Fruit fly (Drosophila melanogaster): ENCODE measurements around the gene pHCl-2.

The pHCl-2 gene

DNA sequence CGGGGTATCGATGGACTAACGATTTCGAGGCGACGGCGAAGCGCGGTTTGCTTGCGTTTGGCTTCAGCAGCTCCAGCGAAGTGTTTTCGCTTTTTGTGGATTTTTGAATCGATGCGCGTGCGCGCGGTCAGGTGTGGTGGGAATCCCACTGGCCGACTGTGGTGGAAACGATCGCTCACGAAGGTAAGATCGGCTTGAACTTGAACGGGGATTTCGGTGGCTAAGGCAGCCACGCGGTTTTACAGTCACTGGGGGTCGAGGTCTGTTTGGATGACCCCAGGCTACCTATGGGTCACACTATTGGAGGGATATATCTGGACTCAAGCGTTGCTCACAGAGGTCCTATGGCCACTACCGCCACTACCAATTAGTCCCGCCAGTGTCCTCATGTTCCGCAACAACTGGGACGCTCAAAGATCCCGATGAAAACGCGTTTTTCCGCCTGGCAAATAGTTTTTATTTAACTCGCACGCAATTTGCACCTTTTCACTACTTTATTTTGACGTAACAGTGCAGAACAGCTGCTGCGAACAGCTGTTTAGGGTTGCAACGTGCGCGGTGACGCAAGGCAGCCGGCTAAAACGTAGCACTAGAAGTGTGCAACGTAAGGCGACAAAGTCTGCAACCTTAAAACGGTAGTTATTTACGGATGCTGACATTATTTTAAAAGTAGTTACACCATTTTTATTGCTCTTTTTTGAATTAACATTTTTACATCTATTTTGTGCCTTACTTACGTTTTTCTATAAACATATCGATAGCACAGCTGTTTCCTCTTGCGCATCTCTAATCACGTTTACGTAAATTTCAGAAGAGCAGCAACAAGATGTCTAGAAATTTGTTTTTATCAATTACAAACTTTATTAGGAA is 52.9 kb downstream of the pHCl-2 start, which contains the start of the genes qless and mRpL32 (continued):
- TF ChIP-seq lz (GFP tag; optimal IDR thresholded peaks at IDR 0.05) (peak; percentile 65), CG11902 (GFP tag; optimal IDR thresholded peaks at IDR 0.05) (peak; percentile 21), spab (GFP tag; optimal IDR thresholded peaks at IDR 0.05) (no peak), CG8632 (GFP tag; optimal IDR thresholded peaks at IDR 0.05) (no peak), CG3919 (GFP tag; optimal IDR thresholded peaks at IDR 0.05) (no peak), ss (GFP tag; optimal IDR thresholded peaks at IDR 0.05) (no peak), svp (GFP tag) (no peak), CG7368 (GFP tag; optimal IDR thresholded peaks at IDR 0.05) (no peak), Eip75B (GFP tag; optimal IDR thresholded peaks at IDR 0.05) (no peak), CG9139 (GFP tag; optimal IDR thresholded peaks at IDR 0.05) (no peak), CG6808 (GFP tag; optimal IDR thresholded peaks at IDR 0.05) (no peak), acj6 (GFP tag; optimal IDR thresholded peaks at IDR 0.05) (no peak), CG8119 (GFP tag; IDR thresholded peaks at IDR 0.05) (no peak), CG3032 (tag; optimal IDR thresholded peaks at IDR 0.05) (peak; percentile 74), Hr39 (GFP tag; optimal IDR thresholded peaks at IDR 0.05) (peak; percentile 54), Sox15 (GFP tag; optimal IDR thresholded peaks at IDR 0.05) (no peak), Smox (GFP tag; optimal IDR thresholded peaks at IDR 0.05) (no peak), CG6276 (GFP tag; optimal IDR thresholded peaks at IDR 0.05) (no peak), Sox102F (GFP tag; optimal IDR thresholded peaks at IDR 0.05) (no peak), CG10631 (GFP tag; optimal IDR thresholded peaks at IDR 0.05) (peak; percentile 61), fkh (GFP tag; optimal IDR thresholded peaks at IDR 0.05) (no peak), CG16779 (tag; optimal IDR thresholded peaks at IDR 0.05) (no peak)

DNA sequence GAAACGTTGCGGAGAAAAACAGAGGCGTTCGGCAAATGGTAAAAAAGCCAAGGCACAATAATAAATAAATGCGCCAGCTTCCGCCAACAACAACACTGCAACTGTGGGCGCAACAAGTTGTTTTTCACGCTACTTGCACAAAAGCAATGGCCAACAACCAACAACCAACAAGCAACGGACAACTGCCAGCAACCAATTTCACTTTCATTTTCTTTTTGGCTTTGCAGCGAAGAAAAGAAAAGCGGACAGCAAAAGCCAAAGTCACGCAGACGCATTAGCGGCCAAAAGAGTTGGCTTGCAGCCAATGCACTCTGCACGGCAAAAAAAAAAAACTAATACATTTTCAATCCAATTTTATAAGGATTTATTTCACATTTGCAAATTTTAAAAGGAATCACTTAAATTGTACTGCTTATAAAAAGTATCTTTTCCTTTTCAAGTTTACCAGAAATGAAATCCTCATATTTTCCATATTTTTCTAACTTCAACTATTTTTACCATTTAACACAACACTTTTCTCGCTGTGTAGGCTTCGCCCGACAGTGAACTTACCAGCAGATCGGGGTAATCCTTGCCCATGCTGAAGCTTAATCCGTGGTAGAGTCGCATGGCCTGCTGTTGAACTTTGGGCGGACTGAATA is 53.9 kb downstream of the pHCl-2 start:
- TF ChIP-seq CG32006 (GFP tag; optimal IDR thresholded peaks at IDR 0.05), result peak; percentile 88
- no peak for TF ChIP-seq lz (GFP tag; optimal IDR thresholded peaks at IDR 0.05)
- no peak for TF ChIP-seq CG3919 (GFP tag; optimal IDR thresholded peaks at IDR 0.05)
- TF ChIP-seq Eip75B (GFP tag; optimal IDR thresholded peaks at IDR 0.05), result no peak
- TF ChIP-seq CG8632 (GFP tag; optimal IDR thresholded peaks at IDR 0.05), result no peak
- no peak for TF ChIP-seq Smox (GFP tag; optimal IDR thresholded peaks at IDR 0.05)
- no peak for TF ChIP-seq CG8319 (GFP tag; optimal IDR thresholded peaks at IDR 0.05)
- no peak for TF ChIP-seq CG6854 (GFP tag; optimal IDR thresholded peaks at IDR 0.05)
- no peak for TF ChIP-seq fd59A (GFP tag; optimal IDR thresholded peaks at IDR 0.05)
- peak; percentile 84 for TF ChIP-seq CG6276 (GFP tag; optimal IDR thresholded peaks at IDR 0.05)
- no peak for TF ChIP-seq CG11762 (GFP tag; optimal IDR thresholded peaks at IDR 0.05; ENCODE audit: insufficient read depth)
- peak; percentile 80 for TF ChIP-seq eg (GFP tag; IDR thresholded peaks at IDR 0.05)
- TF ChIP-seq Hr38 (GFP tag; optimal IDR thresholded peaks at IDR 0.05), result no peak
- TF ChIP-seq salr (GFP tag; optimal IDR thresholded peaks at IDR 0.05), result peak in 1 of 2 experiments; percentile 47
- TF ChIP-seq esn (GFP tag; optimal IDR thresholded peaks at IDR 0.05), result peak; percentile 5
- TF ChIP-seq CG1621 (tag; optimal IDR thresholded peaks at IDR 0.05), result no peak
- peak; percentile 1 for TF ChIP-seq Blimp-1 (GFP tag; optimal IDR thresholded peaks at IDR 0.05)
- no peak for TF ChIP-seq CG31627 (GFP tag; optimal IDR thresholded peaks at IDR 0.05)
- TF ChIP-seq OdsH (GFP tag; optimal IDR thresholded peaks at IDR 0.05), result peak; percentile 44
- TF ChIP-seq svp (GFP tag), result no peak
- peak; percentile 92 for TF ChIP-seq CG15336 (GFP tag; IDR thresholded peaks at IDR 0.05)
- no peak for TF ChIP-seq Sox15 (GFP tag; optimal IDR thresholded peaks at IDR 0.05)
- no peak for TF ChIP-seq CG9139 (GFP tag; optimal IDR thresholded peaks at IDR 0.05)
- no peak for TF ChIP-seq Eip93F (GFP tag; optimal IDR thresholded peaks at IDR 0.05)
- TF ChIP-seq Met (GFP tag; optimal IDR thresholded peaks at IDR 0.05), result no peak
- TF ChIP-seq dsx (GFP tag; optimal IDR thresholded peaks at IDR 0.05; ENCODE audit: poor library complexity, severe bottlenecking), result no peak
- TF ChIP-seq CG10669 (GFP tag; optimal IDR thresholded peaks at IDR 0.05), result no peak
- peak; percentile 85 for TF ChIP-seq Eip78C (GFP tag)
- TF ChIP-seq achi (GFP tag; optimal IDR thresholded peaks at IDR 0.05), result no peak
- no peak for TF ChIP-seq CG11902 (GFP tag; optimal IDR thresholded peaks at IDR 0.05)
- TF ChIP-seq dac (GFP tag; optimal IDR thresholded peaks at IDR 0.05), result peak; percentile 16
- TF ChIP-seq Hr4 (GFP tag; optimal IDR thresholded peaks at IDR 0.05), result peak; percentile 92
- TF ChIP-seq CG6792 (GFP tag; optimal IDR thresholded peaks at IDR 0.05), result no peak
- peak; percentile 32 for TF ChIP-seq acj6 (GFP tag; optimal IDR thresholded peaks at IDR 0.05)
- no peak for TF ChIP-seq Hr39 (GFP tag; optimal IDR thresholded peaks at IDR 0.05)
- TF ChIP-seq Sox102F (GFP tag; optimal IDR thresholded peaks at IDR 0.05), result no peak
- TF ChIP-seq cyc (GFP tag; optimal IDR thresholded peaks at IDR 0.05), result no peak
